Worm (Caenorhabditis elegans): Measurements from ENCODE around the gene C47E12.9.

Gene C47E12.9

DNA sequence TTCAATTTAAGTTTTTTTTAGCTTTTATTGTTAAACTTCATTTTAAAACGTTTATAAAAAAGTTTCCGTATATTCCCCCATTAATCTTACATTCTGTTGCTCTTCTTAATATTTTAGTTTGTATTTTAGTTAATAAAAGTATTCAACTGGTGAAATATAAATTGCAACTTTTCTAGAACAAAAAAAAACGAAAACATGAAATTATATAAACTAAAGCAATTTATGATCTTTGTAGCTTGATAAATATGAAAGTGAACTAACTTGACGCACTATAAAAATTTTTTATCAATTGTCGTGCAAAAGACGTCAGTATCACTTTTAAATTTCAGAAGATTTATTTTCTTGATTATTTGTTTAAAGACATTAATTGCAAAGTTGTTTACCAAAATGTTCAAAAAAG, 43.1 kb downstream of the C47E12.9 start, which contains the start of gene F44D12.2:
Gene F44D12.2 (minus strand): TSS at position 101 of the 400 bp plus-strand sequence.
- TF ChIP-seq nhr-11 (tag; optimal IDR thresholded peaks at IDR 0.05) (no peak), pqm-1 (tag; optimal IDR thresholded peaks at IDR 0.05) (peak; percentile 1), nhr-76 (tag; optimal IDR thresholded peaks at IDR 0.05) (no peak), nfya-1 (tag; optimal IDR thresholded peaks at IDR 0.05; ENCODE audit: insufficient read depth) (no peak), pha-4 (tag; optimal IDR thresholded peaks at IDR 0.05) (peak; percentile 22)

DNA sequence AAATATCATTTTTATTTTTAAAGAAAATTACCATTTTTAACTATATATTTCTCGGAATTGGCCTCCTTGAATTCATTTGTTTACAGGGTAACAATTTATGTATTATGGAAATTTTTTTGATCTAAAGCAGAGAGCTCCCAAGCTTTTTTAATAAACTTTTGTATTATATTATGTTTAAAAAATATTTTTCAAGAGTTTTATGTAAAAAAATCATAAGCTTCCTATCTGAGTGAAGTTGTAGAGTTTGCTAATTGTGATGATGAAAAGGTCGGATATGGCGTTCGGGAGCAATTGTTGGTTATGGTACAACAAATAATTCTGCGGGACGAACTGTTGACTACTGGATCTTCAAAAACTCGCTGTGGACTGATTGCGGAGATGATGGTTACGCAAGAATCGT, 46.8 kb downstream of the C47E12.9 start, which contains the start of gene F44D12.19:
Gene F44D12.19 (plus strand): TSS at position 301 of the 400 bp plus-strand sequence.
- no peak for TF ChIP-seq unc-62 (GFP tag; optimal IDR thresholded peaks at IDR 0.05)
- no peak for TF ChIP-seq unc-39 (tag; optimal IDR thresholded peaks at IDR 0.05)
- no peak for TF ChIP-seq ztf-11 (tag; optimal IDR thresholded peaks at IDR 0.05)
- TF ChIP-seq skn-1 (tag; optimal IDR thresholded peaks at IDR 0.05), result no peak
- TF ChIP-seq lin-39 (tag; optimal IDR thresholded peaks at IDR 0.05), result no peak
- TF ChIP-seq aly-2 (tag; optimal IDR thresholded peaks at IDR 0.05), result no peak
- no peak for TF ChIP-seq tbx-2 (tag; optimal IDR thresholded peaks at IDR 0.05)
- TF ChIP-seq nhr-11 (tag; optimal IDR thresholded peaks at IDR 0.05), result no peak
- TF ChIP-seq eor-1 (tag; optimal IDR thresholded peaks at IDR 0.05), result no peak
- TF ChIP-seq ceh-16 (tag; optimal IDR thresholded peaks at IDR 0.05), result no peak
- no peak for TF ChIP-seq pqm-1 (tag; optimal IDR thresholded peaks at IDR 0.05)
- no peak for TF ChIP-seq ceh-9 (tag; optimal IDR thresholded peaks at IDR 0.05)
- no peak for TF ChIP-seq nhr-43 (tag; optimal IDR thresholded peaks at IDR 0.05; ENCODE audit: poor library complexity, severe bottlenecking)
- no peak for TF ChIP-seq snpc-4 (tag; optimal IDR thresholded peaks at IDR 0.05)
- no peak for TF ChIP-seq nfya-1 (tag; optimal IDR thresholded peaks at IDR 0.05; ENCODE audit: insufficient read depth)
- TF ChIP-seq nhr-25 (tag; optimal IDR thresholded peaks at IDR 0.05), result no peak
- no peak for TF ChIP-seq lsy-12 (tag; optimal IDR thresholded peaks at IDR 0.05)

DNA sequence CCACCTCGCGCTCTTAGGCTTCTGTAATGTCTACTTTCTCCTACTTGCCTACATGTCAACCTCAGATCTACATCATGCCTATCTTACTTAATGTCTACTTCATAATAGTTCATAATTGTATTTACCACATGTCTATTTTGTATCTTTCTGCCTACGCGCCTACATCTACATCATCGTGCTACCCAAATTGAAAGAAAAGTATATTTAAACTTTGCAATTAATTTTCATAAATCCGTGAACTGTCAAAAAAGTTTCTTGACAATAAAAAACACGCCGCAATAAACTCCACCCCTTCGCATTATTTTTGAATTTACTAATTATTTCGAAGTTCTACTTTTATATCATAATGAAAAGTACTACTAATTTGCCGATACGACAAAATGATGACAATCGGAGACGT, 48.5 kb downstream of the C47E12.9 start, which contains the start of gene F44D12.8:
Gene F44D12.8 (plus strand): TSS at position 301 of the 400 bp plus-strand sequence.
- TF ChIP-seq jun-1 (tag; optimal IDR thresholded peaks at IDR 0.05), result no peak
- TF ChIP-seq ztf-4 (tag; optimal IDR thresholded peaks at IDR 0.05), result no peak
